Worm (Caenorhabditis elegans) whole organism, midembryonic: ENCODE measurements around the gene otpl-8.

Experiments used
- T22C8.4 ChIP-seq: fragments of 200-800 bp; sonication (Bioruptor generic); IDR thresholded peaks from 2 replicates; pipeline ENCODE4 v1.3.6; 2022; ENCODE audit warnings: missing genetic modification characterization, missing compliant biosample characterization
- cog-1 ChIP-seq: sonication (generic microtip); optimal IDR thresholded peaks from 2 replicates; lab custom pipeline; 2016; ENCODE audit warnings: missing genetic modification characterization, missing compliant biosample characterization
- flt-1 ChIP-seq: fragments of 200-800 bp; sonication (Bioruptor generic); IDR thresholded peaks from 2 replicates; pipeline ENCODE4 v1.3.6; 2022; ENCODE audit warnings: missing genetic modification characterization, missing compliant biosample characterization
- med-1 ChIP-seq: sonication (generic microtip); optimal IDR thresholded peaks from 2 replicates; lab custom pipeline; 2017; ENCODE audit warnings: missing genetic modification characterization, mild to moderate bottlenecking, missing compliant biosample characterization, antibody characterized with exemption, missing genetic modification reagents; ENCODE audit not compliant: insufficient read depth
- ref-1 ChIP-seq: fragments of 200-800 bp; sonication (Bioruptor generic); conservative IDR thresholded peaks from 2 replicates; pipeline ENCODE4 v1.3.6; 2022; ENCODE audit warnings: missing genetic modification reagents, missing genetic modification characterization, missing compliant biosample characterization
- ztf-23 ChIP-seq: fragments of 200-800 bp; sonication (Bioruptor generic); IDR thresholded peaks from 2 replicates; pipeline ENCODE4 v1.3.6; 2022; ENCODE audit warnings: missing genetic modification reagents, missing genetic modification characterization, missing compliant biosample characterization

ce11 chrX:12280477-12280876 is 9.7 kb upstream of the otpl-8 start, which contains the start of gene C04B4.1:
- TF ChIP-seq T22C8.4 (no peak), flt-1 (GFP tag; lab: Robert Waterston, UW) (no peak), med-1 (GFP tag; lab: Kevin White, UChicago) (no peak), ztf-23 (GFP tag; lab: Robert Waterston, UW) (no peak), ref-1 (no peak), cog-1 (tag; lab: Kevin White, UChicago) (no peak)
